Worm (Caenorhabditis elegans): ENCODE results near the gene C17A2.3.

DNA sequence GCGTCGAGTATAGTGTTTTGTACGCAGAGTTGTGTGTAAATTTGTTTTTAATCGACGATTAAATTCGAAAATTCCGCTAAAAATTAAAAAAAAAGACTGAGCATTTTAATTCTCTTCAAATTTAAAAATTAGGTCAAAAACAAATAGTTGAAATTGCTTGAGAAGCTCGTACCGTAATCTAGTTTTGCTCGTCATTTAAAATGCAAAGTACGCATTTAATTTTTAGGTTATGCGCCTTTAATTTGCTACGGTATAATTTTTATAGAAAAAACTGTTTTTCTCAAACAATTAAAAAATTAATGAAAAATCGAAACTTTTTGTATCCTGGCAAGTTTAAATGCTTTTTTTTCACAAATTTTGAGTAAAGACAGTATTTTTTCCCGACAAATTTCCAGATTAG, 34.8 kb upstream of the C17A2.3 start:
- TF ChIP-seq ztf-11 (tag; optimal IDR thresholded peaks at IDR 0.05), result no peak
- no peak for TF ChIP-seq nhr-12 (tag; optimal IDR thresholded peaks at IDR 0.05)
- no peak for TF ChIP-seq unc-62 (GFP tag; optimal IDR thresholded peaks at IDR 0.05)
- TF ChIP-seq unc-55 (GFP tag; optimal IDR thresholded peaks at IDR 0.05), result no peak
- no peak for TF ChIP-seq nhr-11 (tag; optimal IDR thresholded peaks at IDR 0.05)
- TF ChIP-seq ceh-16 (tag; optimal IDR thresholded peaks at IDR 0.05), result no peak
- no peak for TF ChIP-seq lin-13 (GFP tag; optimal IDR thresholded peaks at IDR 0.05)
- no peak for TF ChIP-seq ztf-4 (tag; optimal IDR thresholded peaks at IDR 0.05)
- TF ChIP-seq unc-39 (tag; optimal IDR thresholded peaks at IDR 0.05), result no peak
- no peak for TF ChIP-seq ZK546.5 (tag; optimal IDR thresholded peaks at IDR 0.05)
